Worm (Caenorhabditis elegans): Measurements from ENCODE around the gene C17G10.13.

Gene C17G10.13

DNA sequence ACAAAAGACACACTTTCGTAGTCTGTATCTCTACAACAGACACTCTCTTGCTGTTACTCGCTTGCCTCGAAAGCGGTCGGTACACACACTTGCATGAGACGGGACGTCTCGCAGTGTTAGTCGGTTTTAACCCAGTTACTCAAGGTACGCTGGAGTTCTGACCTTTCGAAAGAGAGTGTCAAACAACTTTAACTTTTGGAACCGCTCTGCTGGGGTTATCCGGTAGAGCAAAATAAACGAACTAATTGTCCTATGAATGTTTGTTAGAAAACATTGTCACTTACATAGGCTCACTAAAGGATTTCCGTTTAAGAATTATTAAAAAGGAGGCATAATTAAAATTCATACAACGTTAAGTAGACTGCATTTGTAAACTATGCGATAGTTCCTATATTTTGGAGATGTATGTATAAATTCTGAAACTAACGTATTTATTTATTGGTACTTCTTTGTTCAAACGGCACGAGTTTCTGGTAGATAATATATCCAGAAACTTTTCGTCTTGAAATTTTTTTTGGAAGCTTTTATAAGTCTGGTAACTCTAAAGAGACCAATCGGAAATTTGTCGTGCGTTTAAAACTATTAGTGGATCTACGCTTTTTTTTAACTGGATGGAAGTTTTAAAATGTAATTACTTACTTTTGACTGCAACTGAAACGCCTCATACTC, 46.0 kb downstream of the C17G10.13 start:
- peak; percentile 79 for TF ChIP-seq pat-9 (tag; optimal IDR thresholded peaks at IDR 0.05)
- TF ChIP-seq ceh-19 (GFP tag; optimal IDR thresholded peaks at IDR 0.05): peak; percentile 89
- peak; percentile 60 for TF ChIP-seq nhr-232 (tag; optimal IDR thresholded peaks at IDR 0.05)
- TF ChIP-seq ceh-31 (tag; optimal IDR thresholded peaks at IDR 0.05): peak; percentile 91
- TF ChIP-seq odd-2 (tag; optimal IDR thresholded peaks at IDR 0.05): no peak
- TF ChIP-seq hlh-13 (GFP tag; optimal IDR thresholded peaks at IDR 0.05): peak; percentile 64
- TF ChIP-seq sox-4 (tag; optimal IDR thresholded peaks at IDR 0.05): peak; percentile 68
- peak; percentile 49 for TF ChIP-seq npax-4 (tag; optimal IDR thresholded peaks at IDR 0.05)
- TF ChIP-seq syd-9 (tag; optimal IDR thresholded peaks at IDR 0.05): peak; percentile 65
- TF ChIP-seq ceh-14 (tag; optimal IDR thresholded peaks at IDR 0.05): peak; percentile 90
- no peak for TF ChIP-seq ceh-9 (tag; optimal IDR thresholded peaks at IDR 0.05)
- peak; percentile 63 for TF ChIP-seq ets-4 (tag; optimal IDR thresholded peaks at IDR 0.05)
- peak; percentile 3 for TF ChIP-seq hlh-30 (tag; optimal IDR thresholded peaks at IDR 0.05; ENCODE audit: insufficient read depth)
- TF ChIP-seq elt-2 (tag; optimal IDR thresholded peaks at IDR 0.05): peak; percentile 97
- TF ChIP-seq pha-2 (tag; optimal IDR thresholded peaks at IDR 0.05): peak; percentile 80
- peak; percentile 93 for TF ChIP-seq dve-1 (tag; optimal IDR thresholded peaks at IDR 0.05)
- TF ChIP-seq lin-11 (tag; optimal IDR thresholded peaks at IDR 0.05): peak; percentile 68
- no peak for TF ChIP-seq mec-3 (tag; optimal IDR thresholded peaks at IDR 0.05; ENCODE audit: borderline replicate concordance)
- peak; percentile 89 for TF ChIP-seq nfya-1 (tag; optimal IDR thresholded peaks at IDR 0.05)
- peak; percentile 39 for TF ChIP-seq hlh-15 (tag; optimal IDR thresholded peaks at IDR 0.05)
- peak; percentile 95 for TF ChIP-seq tbx-2 (tag; optimal IDR thresholded peaks at IDR 0.05)
- TF ChIP-seq fkh-6 (tag; optimal IDR thresholded peaks at IDR 0.05): peak; percentile 82
- peak; percentile 29 for TF ChIP-seq tbx-7 (tag; optimal IDR thresholded peaks at IDR 0.05)
- peak; percentile 99 for TF ChIP-seq ama-1 (optimal IDR thresholded peaks at IDR 0.05)
- peak; percentile 71 for TF ChIP-seq unc-86 (tag; optimal IDR thresholded peaks at IDR 0.05)
- TF ChIP-seq dmd-4 (tag; optimal IDR thresholded peaks at IDR 0.05; ENCODE audit: borderline replicate concordance): no peak
- TF ChIP-seq pqm-1 (tag; optimal IDR thresholded peaks at IDR 0.05): peak; percentile 77
- TF ChIP-seq ztf-16 (tag; optimal IDR thresholded peaks at IDR 0.05): peak; percentile 77
- peak; percentile 49 for TF ChIP-seq C08G9.2 (tag; optimal IDR thresholded peaks at IDR 0.05)
- peak; percentile 31 for TF ChIP-seq zip-5 (tag; optimal IDR thresholded peaks at IDR 0.05)
- TF ChIP-seq unc-55 (GFP tag; optimal IDR thresholded peaks at IDR 0.05): peak; percentile 48
- TF ChIP-seq ceh-24 (tag; optimal IDR thresholded peaks at IDR 0.05): peak; percentile 23
- peak; percentile 59 for TF ChIP-seq pax-1 (tag; optimal IDR thresholded peaks at IDR 0.05)
- TF ChIP-seq hlh-8 (tag; optimal IDR thresholded peaks at IDR 0.05): peak; percentile 72
- peak; percentile 18 for TF ChIP-seq ceh-48 (tag; optimal IDR thresholded peaks at IDR 0.05)
- peak; percentile 36 for TF ChIP-seq sdc-2 (tag; optimal IDR thresholded peaks at IDR 0.05)
- TF ChIP-seq rnt-1 (tag; optimal IDR thresholded peaks at IDR 0.05): peak; percentile 78
- no peak for TF ChIP-seq pha-4 (tag; optimal IDR thresholded peaks at IDR 0.05)
- TF ChIP-seq sox-2 (GFP tag; IDR thresholded peaks at IDR 0.05): peak; percentile 57
- TF ChIP-seq K09A11.1 (tag; optimal IDR thresholded peaks at IDR 0.05; ENCODE audit: insufficient read depth): peak; percentile 77
- TF ChIP-seq elt-4 (tag; optimal IDR thresholded peaks at IDR 0.05): no peak
- peak; percentile 70 for TF ChIP-seq C38D4.7 (GFP tag; optimal IDR thresholded peaks at IDR 0.05)
- TF ChIP-seq eyg-1 (tag; optimal IDR thresholded peaks at IDR 0.05): peak; percentile 51
- peak; percentile 75 for TF ChIP-seq nhr-11 (tag; optimal IDR thresholded peaks at IDR 0.05)
- TF ChIP-seq Y22D7AL.16 (tag; optimal IDR thresholded peaks at IDR 0.05): peak; percentile 58
- TF ChIP-seq che-1 (tag; optimal IDR thresholded peaks at IDR 0.05): peak; percentile 59
- TF ChIP-seq ceh-18 (tag; optimal IDR thresholded peaks at IDR 0.05): peak; percentile 95
- TF ChIP-seq ahr-1 (tag; optimal IDR thresholded peaks at IDR 0.05): peak; percentile 3
- TF ChIP-seq ttx-3 (tag; optimal IDR thresholded peaks at IDR 0.05): peak; percentile 66
- TF ChIP-seq ceh-6 (GFP tag; optimal IDR thresholded peaks at IDR 0.05): peak; percentile 65
- peak; percentile 84 for TF ChIP-seq fkh-10 (GFP tag; optimal IDR thresholded peaks at IDR 0.05)
- TF ChIP-seq ceh-30 (tag; optimal IDR thresholded peaks at IDR 0.05): peak; percentile 29

All from whole organism, late embryonic.